Worm (Caenorhabditis elegans): ENCODE data around the gene chil-21.

ce11 chrII:9500926-9501325, 39.1 kb upstream of the chil-21 start:
- TF ChIP-seq F22D6.2 (tag; optimal IDR thresholded peaks at IDR 0.05) (no peak), B0019.2 (GFP tag; conservative IDR thresholded peaks at IDR 0.05) (no peak), ztf-25 (GFP tag; IDR thresholded peaks at IDR 0.05) (no peak), bed-2 (GFP tag; IDR thresholded peaks at IDR 0.05) (no peak), nhr-179 (tag; optimal IDR thresholded peaks at IDR 0.05) (no peak), mel-28 (tag; optimal IDR thresholded peaks at IDR 0.05; ENCODE audit: borderline replicate concordance) (no peak), snpc-3.4 (tag; optimal IDR thresholded peaks at IDR 0.05) (no peak), F33H1.4 (GFP tag; IDR thresholded peaks at IDR 0.05) (no peak), die-1 (tag; optimal IDR thresholded peaks at IDR 0.05) (no peak), hsf-1 (GFP tag; IDR thresholded peaks at IDR 0.05) (no peak), akir-1 (GFP tag; optimal IDR thresholded peaks at IDR 0.05) (no peak), nhr-90 (tag; optimal IDR thresholded peaks at IDR 0.05) (peak; percentile 43), K11D2.4 (GFP tag; IDR thresholded peaks at IDR 0.05) (no peak)
